Worm (Caenorhabditis elegans): ENCODE measurements around the gene nspa-8.

Gene nspa-8

DNA sequence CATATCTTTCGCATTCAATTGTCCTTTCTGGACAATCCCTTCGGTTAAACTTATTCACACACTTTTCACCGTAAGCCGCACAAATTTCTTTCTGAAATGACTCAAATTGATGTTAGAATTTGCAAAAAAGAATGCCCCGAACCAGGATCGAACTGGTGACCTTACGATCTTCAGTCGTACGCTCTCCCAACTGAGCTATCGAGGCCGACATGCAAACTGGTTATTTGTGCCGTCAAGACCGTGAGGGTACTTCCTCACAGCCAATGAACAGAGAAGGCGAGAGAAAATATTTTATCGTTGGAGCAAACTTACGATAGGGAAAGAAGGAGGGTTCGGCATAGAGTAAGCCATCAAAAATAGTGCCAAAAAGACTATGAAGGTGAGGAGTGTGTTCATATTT lies 49.4 kb upstream of the nspa-8 start (continued):
- no peak for TF ChIP-seq ceh-32 (tag; optimal IDR thresholded peaks at IDR 0.05; ENCODE audit: poor library complexity)
- no peak for TF ChIP-seq nhr-6 (tag; optimal IDR thresholded peaks at IDR 0.05)
- no peak for TF ChIP-seq egl-27 (tag; optimal IDR thresholded peaks at IDR 0.05)
- no peak for TF ChIP-seq unc-62 (GFP tag; optimal IDR thresholded peaks at IDR 0.05 in 1 of 2)
- no peak for TF ChIP-seq unc-62 (tag; optimal IDR thresholded peaks at IDR 0.05)
- TF ChIP-seq ama-1 (optimal IDR thresholded peaks at IDR 0.05): no peak

DNA sequence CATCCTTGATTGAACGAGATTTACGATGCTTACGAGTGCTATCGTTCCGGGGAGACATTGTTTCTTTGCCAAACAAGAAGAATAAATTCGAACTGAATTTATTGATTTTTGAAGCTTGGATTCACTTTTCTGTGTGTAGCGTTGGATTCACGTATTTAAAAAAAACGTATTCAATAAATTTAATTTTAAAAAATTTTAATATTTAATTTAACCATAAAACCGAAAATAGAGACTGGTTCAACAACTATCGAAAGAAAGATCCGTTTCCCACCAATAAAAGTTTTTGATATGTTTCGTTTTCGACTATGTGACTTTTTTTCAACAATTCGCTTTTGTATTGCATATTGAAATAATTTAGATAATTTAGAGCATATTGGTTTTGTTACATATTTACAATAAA lies 48.5 kb upstream of the nspa-8 start, which contains the start of gene ZC412.5:
Gene ZC412.5, minus strand, starts transcription at position 101 of the 400 bp plus-strand sequence.
- TF ChIP-seq jun-1 (tag; optimal IDR thresholded peaks at IDR 0.05) (no peak), R02D3.7 (tag; optimal IDR thresholded peaks at IDR 0.05) (no peak), gei-8 (GFP tag; optimal IDR thresholded peaks at IDR 0.05) (no peak), fkh-10 (GFP tag; optimal IDR thresholded peaks at IDR 0.05) (no peak), ZK546.5 (tag; optimal IDR thresholded peaks at IDR 0.05) (no peak), F10B5.3 (tag; optimal IDR thresholded peaks at IDR 0.05) (no peak), nhr-41 (GFP tag; IDR thresholded peaks at IDR 0.05) (no peak), zip-2 (tag; optimal IDR thresholded peaks at IDR 0.05) (no peak), T26A8.4 (GFP tag; IDR thresholded peaks at IDR 0.05) (no peak), spr-3 (GFP tag; optimal IDR thresholded peaks at IDR 0.05) (no peak)

DNA sequence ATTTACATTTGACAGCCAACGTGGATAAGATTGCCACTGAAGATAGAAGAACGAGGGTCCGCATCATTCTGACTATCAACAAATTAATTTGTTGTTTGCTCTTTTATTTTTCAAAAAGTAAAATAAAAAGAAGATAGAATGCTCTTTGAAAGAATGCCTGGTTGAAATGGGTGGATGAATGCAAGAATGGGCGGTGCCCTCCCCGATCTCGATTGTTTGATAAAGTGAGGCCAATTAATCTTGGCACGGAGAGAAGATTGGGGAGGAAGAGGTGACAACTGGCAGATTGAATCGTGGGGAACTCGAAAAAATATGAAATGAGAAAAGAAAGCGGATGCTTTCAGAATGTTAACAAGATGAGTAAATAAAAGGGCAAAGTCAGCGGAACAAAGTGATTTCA lies 44.5 kb upstream of the nspa-8 start, which contains the start of gene ZC412.3:
Gene ZC412.3, minus strand, starts transcription at position 183 of the 400 bp plus-strand sequence.
- TF ChIP-seq set-16 (GFP tag; IDR thresholded peaks at IDR 0.05): no peak
- no peak for TF ChIP-seq mxl-3 (GFP tag; optimal IDR thresholded peaks at IDR 0.05)
- no peak for TF ChIP-seq spr-1 (tag; optimal IDR thresholded peaks at IDR 0.05)
- no peak for TF ChIP-seq attf-4 (tag; optimal IDR thresholded peaks at IDR 0.05)
- TF ChIP-seq dpl-1 (GFP tag; optimal IDR thresholded peaks at IDR 0.05): no peak
- no peak for TF ChIP-seq lin-39 (tag; optimal IDR thresholded peaks at IDR 0.05)
- TF ChIP-seq egl-43 (GFP tag; IDR thresholded peaks at IDR 0.05): no peak
- TF ChIP-seq lim-7 (GFP tag; IDR thresholded peaks at IDR 0.05): no peak
- TF ChIP-seq unc-62 (GFP tag; optimal IDR thresholded peaks at IDR 0.05 in 1 of 2): peak in 1 of 2 experiments; percentile 10
- no peak for TF ChIP-seq unc-62 (tag; optimal IDR thresholded peaks at IDR 0.05)
- TF ChIP-seq nhr-42 (GFP tag; IDR thresholded peaks at IDR 0.05): no peak
- no peak for TF ChIP-seq gei-8 (GFP tag; optimal IDR thresholded peaks at IDR 0.05)
- TF ChIP-seq spr-3 (GFP tag; optimal IDR thresholded peaks at IDR 0.05): no peak
- no peak for TF ChIP-seq tra-1 (GFP tag; IDR thresholded peaks at IDR 0.05)
- TF ChIP-seq zip-2 (tag; optimal IDR thresholded peaks at IDR 0.05): no peak
- no peak for TF ChIP-seq madf-5 (GFP tag; IDR thresholded peaks at IDR 0.05)
- TF ChIP-seq nhr-10 (tag; optimal IDR thresholded peaks at IDR 0.05): no peak
- TF ChIP-seq Y105C5A.15 (GFP tag; IDR thresholded peaks at IDR 0.05): no peak
- TF ChIP-seq snpc-4 (tag; optimal IDR thresholded peaks at IDR 0.05): no peak
- TF ChIP-seq mdt-29 (GFP tag; IDR thresholded peaks at IDR 0.05): no peak
- no peak for TF ChIP-seq vab-7 (GFP tag; IDR thresholded peaks at IDR 0.05)
- no peak for TF ChIP-seq zfp-3 (GFP tag; conservative IDR thresholded peaks at IDR 0.05)
- peak; percentile 37 for TF ChIP-seq nhr-11 (tag; optimal IDR thresholded peaks at IDR 0.05)
- peak in 1 of 2 experiments; percentile 60 for TF ChIP-seq daf-16 (GFP tag; optimal IDR thresholded peaks at IDR 0.05)
- TF ChIP-seq daf-16 (tag; optimal IDR thresholded peaks at IDR 0.05): no peak
- TF ChIP-seq zip-11 (GFP tag; IDR thresholded peaks at IDR 0.05): no peak
- TF ChIP-seq daf-19 (GFP tag; conservative IDR thresholded peaks at IDR 0.05): no peak

DNA sequence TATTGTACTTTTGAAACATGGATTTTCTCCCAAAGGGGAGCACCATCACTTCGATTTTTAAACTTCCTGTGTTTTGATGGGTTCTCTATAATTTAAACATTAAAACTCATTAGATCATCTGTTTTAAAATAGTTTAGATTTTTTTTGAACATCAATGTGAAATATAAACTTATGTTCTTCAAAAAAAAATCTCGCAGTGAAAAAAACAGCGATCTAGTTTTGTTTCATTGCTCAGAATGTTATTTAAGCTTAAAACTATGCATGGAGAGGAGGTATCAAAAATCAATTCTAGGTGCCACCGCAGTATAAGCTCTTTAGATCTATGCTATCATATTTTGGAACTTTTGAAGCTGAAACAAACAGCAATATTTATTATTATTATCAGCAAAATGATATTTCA lies 41.3 kb upstream of the nspa-8 start, which contains the start of gene gcy-14:
Gene gcy-14, minus strand, starts transcription at position 101 of the 400 bp plus-strand sequence.
- TF ChIP-seq ctbp-1 (GFP tag; IDR thresholded peaks at IDR 0.05): no peak
- no peak for TF ChIP-seq pqm-1 (tag; optimal IDR thresholded peaks at IDR 0.05)
- TF ChIP-seq set-16 (GFP tag; IDR thresholded peaks at IDR 0.05): no peak
- TF ChIP-seq zip-11 (GFP tag; IDR thresholded peaks at IDR 0.05): no peak
- no peak for TF ChIP-seq nhr-111 (GFP tag; optimal IDR thresholded peaks at IDR 0.05)
- TF ChIP-seq dmd-9 (GFP tag; IDR thresholded peaks at IDR 0.05): no peak
- no peak for TF ChIP-seq dve-1 (tag; optimal IDR thresholded peaks at IDR 0.05; ENCODE audit: insufficient read depth)
- TF ChIP-seq D1046.2 (GFP tag; IDR thresholded peaks at IDR 0.05): no peak
- no peak for TF ChIP-seq nhr-11 (tag; optimal IDR thresholded peaks at IDR 0.05)
- TF ChIP-seq egl-27 (tag; optimal IDR thresholded peaks at IDR 0.05): no peak
- TF ChIP-seq zfp-3 (GFP tag; conservative IDR thresholded peaks at IDR 0.05): no peak
- TF ChIP-seq lim-7 (GFP tag; IDR thresholded peaks at IDR 0.05): no peak
- TF ChIP-seq Y48G9A.11 (GFP tag; IDR thresholded peaks at IDR 0.05): no peak
